Worm (Caenorhabditis elegans) whole organism, mixed stage, embryonic: ENCODE measurements around the gene ints-11.

Source experiments
- ces-1 ChIP-seq: fragments of 150-350 bp; optimal IDR thresholded peaks from 2 replicates; lab custom pipeline; 2014; ENCODE audit warnings: missing biosample characterization, missing genetic modification reagents, missing genetic modification characterization
- cnd-1 ChIP-seq: fragments of 200-800 bp; sonication (Bioruptor generic); optimal IDR thresholded peaks from 2 replicates; lab custom pipeline; 2018; ENCODE audit warnings: mild to moderate bottlenecking, missing genetic modification characterization, missing compliant biosample characterization
- elt-1 ChIP-seq: sonication (generic microtip); optimal IDR thresholded peaks from 2 replicates; lab custom pipeline; 2017; ENCODE audit warnings: missing genetic modification characterization, mild to moderate bottlenecking, missing compliant biosample characterization, antibody characterized with exemption, moderate library complexity, borderline replicate concordance; ENCODE audit not compliant: insufficient read depth
- elt-3 ChIP-seq: fragments of 150-350 bp; optimal IDR thresholded peaks from 2 replicates; lab custom pipeline; 2014; ENCODE audit warnings: missing biosample characterization, missing genetic modification characterization
- flh-1 ChIP-seq: fragments of 200-800 bp; sonication (Bioruptor generic); optimal IDR thresholded peaks from 2 replicates; lab custom pipeline; 2018; ENCODE audit warnings: mild to moderate bottlenecking, missing genetic modification characterization, moderate library complexity, missing compliant biosample characterization
- lin-13 ChIP-seq: fragments of 150-350 bp; optimal IDR thresholded peaks from 2 replicates; lab custom pipeline; 2014; ENCODE audit warnings: missing biosample characterization, missing genetic modification characterization
- nhr-12 ChIP-seq: fragments of 150-350 bp; optimal IDR thresholded peaks from 2 replicates; lab custom pipeline; 2014; ENCODE audit warnings: missing biosample characterization, missing genetic modification characterization
- nhr-237 ChIP-seq: fragments of 150-350 bp; optimal IDR thresholded peaks from 2 replicates; lab custom pipeline; 2014; ENCODE audit warnings: missing biosample characterization, missing genetic modification characterization
- nhr-28 ChIP-seq: fragments of 150-350 bp; optimal IDR thresholded peaks from 2 replicates; lab custom pipeline; 2014; ENCODE audit warnings: missing biosample characterization, missing genetic modification characterization
- pha-4 ChIP-seq: fragments of 150-350 bp; optimal IDR thresholded peaks from 2 replicates; lab custom pipeline; 2018; ENCODE audit warnings: missing biosample characterization, missing genetic modification reagents, missing genetic modification characterization
- ztf-11 ChIP-seq: fragments of 150-350 bp; optimal IDR thresholded peaks from 2 replicates; lab custom pipeline; 2014; ENCODE audit warnings: missing biosample characterization, missing genetic modification characterization

ce11 chrII:8149930-8150329 lies 6.7 kb upstream of the ints-11 start, which contains the start of gene F10B5.3:
- TF ChIP-seq ces-1 (GFP tag; lab: Kevin White, UChicago) (no peak), nhr-12 (tag; lab: Kevin White, UChicago) (no peak), nhr-237 (no peak), pha-4 (tag; lab: Kevin White, UChicago) (no peak), lin-13 (tag; lab: Kevin White, UChicago) (no peak), elt-3 (tag; lab: Kevin White, UChicago) (no peak), cnd-1 (no peak), elt-1 (tag; lab: Kevin White, UChicago) (no peak), ztf-11 (tag; lab: Kevin White, UChicago) (no peak), nhr-28 (tag; lab: Kevin White, UChicago) (no peak), flh-1 (GFP tag; lab: Kevin White, UChicago) (no peak)
